Worm (Caenorhabditis elegans) whole organism, young adult: ENCODE results near the gene C56C10.9.

Experiments
- F23B12.7 ChIP-seq: sonication (generic microtip); optimal IDR thresholded peaks from 2 replicates; lab custom pipeline; 2017; ENCODE audit warnings: missing genetic modification characterization, mild to moderate bottlenecking, missing compliant biosample characterization, antibody characterized with exemption, moderate library complexity; ENCODE audit not compliant: insufficient read depth
- Y53F4B.3 ChIP-seq: fragments of 200-800 bp; sonication (Bioruptor generic); IDR thresholded peaks from 2 replicates; pipeline ENCODE4 v1.3.6; 2022; ENCODE audit warnings: missing genetic modification reagents, missing genetic modification characterization, missing compliant biosample characterization
- egl-18 ChIP-seq: fragments of 200-800 bp; sonication (Bioruptor generic); IDR thresholded peaks from 2 replicates; pipeline ENCODE4 v1.3.6; 2022; ENCODE audit warnings: missing genetic modification reagents, missing genetic modification characterization, missing compliant biosample characterization
- hmg-20 ChIP-seq: fragments of 200-800 bp; sonication (Bioruptor generic); IDR thresholded peaks from 2 replicates; pipeline ENCODE4 v1.3.6; 2022; ENCODE audit warnings: missing genetic modification reagents, missing genetic modification characterization, missing compliant biosample characterization
- nfya-1 ChIP-seq: sonication (generic microtip); optimal IDR thresholded peaks from 2 replicates; lab custom pipeline; 2017; ENCODE audit warnings: antibody characterized with exemption, missing compliant biosample characterization, missing genetic modification characterization, borderline replicate concordance; ENCODE audit not compliant: insufficient read depth
- nhr-90 ChIP-seq: sonication (generic microtip); optimal IDR thresholded peaks from 2 replicates; lab custom pipeline; 2016; ENCODE audit warnings: missing genotype, mild to moderate bottlenecking, missing genetic modification characterization, missing compliant biosample characterization

DNA sequence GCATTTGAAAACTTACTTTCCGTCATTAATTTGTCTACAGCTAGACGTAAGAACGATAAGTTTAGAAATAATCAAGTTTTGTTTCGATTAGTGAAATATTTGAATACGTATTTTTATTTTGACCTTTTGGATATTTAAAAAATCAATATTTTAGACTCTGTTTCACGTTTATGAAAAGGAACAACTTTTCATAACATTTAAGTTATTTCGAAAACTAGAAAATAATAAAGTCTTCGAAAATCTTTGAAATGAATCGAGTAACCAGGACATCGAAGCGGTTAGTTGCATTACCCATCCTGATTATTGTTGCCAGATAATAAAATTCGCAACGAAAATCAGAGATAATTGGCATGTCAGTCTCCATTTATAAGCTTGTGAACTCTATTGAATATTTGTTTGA lies 10.9 kb downstream of the C56C10.9 start, which contains the start of gene C56C10.6:
- TF ChIP-seq nhr-90 (tag; lab: Kevin White, UChicago), result no peak
- no peak for TF ChIP-seq hmg-20 (GFP tag; lab: Robert Waterston, UW)
- TF ChIP-seq nfya-1 (tag; lab: Kevin White, UChicago), result no peak
- TF ChIP-seq egl-18, result no peak
- no peak for TF ChIP-seq Y53F4B.3 (GFP tag; lab: Robert Waterston, UW)
- no peak for TF ChIP-seq F23B12.7 (tag; lab: Kevin White, UChicago)
